Fruit fly (Drosophila melanogaster) whole organism: ENCODE results near the gene CG32713.

ENCODE experiments used
- CG8478 ChIP-seq: fragments of >200 bp; optimal IDR thresholded peaks from 2 replicates; lab custom pipeline; 2018; ENCODE audit warnings: inconsistent platforms
- Dll ChIP-seq: fragments of >200 bp; optimal IDR thresholded peaks from 2 replicates; lab custom pipeline; 2017
- EcR ChIP-seq, 2 experiments: fragments of >200 bp; optimal IDR thresholded peaks; 2 replicates each; lab custom pipeline; 2017; ENCODE audit warnings: missing biosample characterization in 2 of 2, missing genetic modification characterization in 2 of 2, missing genetic modification reagents in 2 of 2
- pan ChIP-seq: fragments of >200 bp; optimal IDR thresholded peaks from 2 replicates; lab custom pipeline; 2017
- psq ChIP-seq: fragments of >200 bp; optimal IDR thresholded peaks from 2 replicates; lab custom pipeline; 2017
- usp ChIP-seq: fragments of >200 bp; optimal IDR thresholded peaks from 2 replicates; lab custom pipeline; 2017; ENCODE audit warnings: missing biosample characterization, missing genetic modification characterization, mixed read lengths

The CG32713 gene

DNA sequence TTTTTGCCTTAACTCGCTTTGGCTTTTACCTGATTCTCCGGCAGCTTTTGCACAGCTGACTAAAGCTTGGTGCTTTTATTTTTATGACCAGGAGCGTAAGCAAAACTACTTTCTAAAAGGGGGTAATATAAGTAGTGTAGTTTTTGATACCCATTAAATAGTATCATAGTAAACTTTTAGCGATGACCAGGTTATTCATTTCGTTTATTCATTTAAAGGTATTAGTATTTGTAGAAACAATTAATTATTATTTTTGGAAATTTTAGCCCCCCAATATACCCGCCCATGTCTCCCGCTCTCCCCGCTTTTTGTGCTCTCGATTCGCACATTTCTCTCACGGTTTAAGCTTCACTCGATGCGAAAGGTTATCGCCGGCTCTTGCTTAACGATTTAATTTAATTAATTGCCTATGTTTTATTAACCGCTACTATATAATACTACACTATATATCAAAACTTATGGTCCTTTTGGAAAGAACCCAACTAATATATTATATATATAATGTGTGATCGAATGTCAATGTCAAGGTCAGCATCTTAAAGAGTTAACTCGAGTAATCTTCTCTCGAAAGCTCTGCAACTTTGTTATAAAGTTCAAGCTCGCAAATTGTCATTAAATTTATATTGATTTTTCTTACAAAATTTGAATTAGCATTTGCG is 7.1 kb upstream of the CG32713 start, which contains the start of gene Sptr:
TSS of gene Sptr (minus strand) at position 61 of the 659 bp plus-strand sequence.
- TF ChIP-seq pan (lab: Kevin White, UChicago) (no peak), EcR (GFP tag; optimal IDR thresholded peaks at IDR 0.05; lab: Kevin White, UChicago) (no peak), usp (GFP tag; lab: Kevin White, UChicago) (no peak), psq (lab: Kevin White, UChicago) (no peak), Dll (lab: Kevin White, UChicago) (no peak), CG8478 (no peak)

dm6 chrX:8461147-8461546 is 3.7 kb upstream of the CG32713 start, which contains the start of gene Es2:
TSS of gene Es2 (plus strand) at chrX:8461479.
- TF ChIP-seq pan (lab: Kevin White, UChicago) (no peak), Dll (lab: Kevin White, UChicago) (no peak), EcR (GFP tag; optimal IDR thresholded peaks at IDR 0.05; lab: Kevin White, UChicago) (no peak), CG8478 (no peak), usp (GFP tag; lab: Kevin White, UChicago) (no peak), psq (lab: Kevin White, UChicago) (no peak)

- TF ChIP-seq CG8478 (no peak), usp (GFP tag; lab: Kevin White, UChicago) (no peak), pan (lab: Kevin White, UChicago) (no peak), Dll (lab: Kevin White, UChicago) (no peak), EcR (GFP tag; optimal IDR thresholded peaks at IDR 0.05; lab: Kevin White, UChicago) (no peak), psq (lab: Kevin White, UChicago) (no peak)
These were observed 3.3 kb upstream of the CG32713 start, which contains the start of gene CG15347 for dm6 chrX:8460686-8461085. TSS of gene CG15347 (minus strand) at chrX:8460898.

DNA sequence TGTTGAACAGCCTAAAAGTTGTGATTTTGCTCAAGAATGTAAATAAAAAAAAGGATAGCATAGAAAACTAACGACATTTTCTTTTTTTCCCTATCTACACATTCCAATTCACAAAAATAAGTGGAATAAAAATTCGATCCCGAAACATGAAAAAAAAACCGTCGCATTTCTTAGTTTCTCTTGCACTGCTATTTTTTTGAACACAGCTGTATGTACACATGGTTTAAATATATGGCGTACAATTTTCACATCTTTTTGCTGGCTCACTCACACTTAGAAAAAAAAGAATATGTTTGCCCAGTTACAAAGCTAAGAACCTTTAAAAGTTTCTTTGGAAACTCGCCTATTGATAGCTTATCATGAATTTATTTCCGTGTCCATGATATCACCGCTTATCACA is 2.8 kb upstream of the CG32713 start:
- TF ChIP-seq pan (lab: Kevin White, UChicago) (no peak), psq (lab: Kevin White, UChicago) (no peak), Dll (lab: Kevin White, UChicago) (no peak), usp (GFP tag; lab: Kevin White, UChicago) (no peak), EcR (GFP tag; optimal IDR thresholded peaks at IDR 0.05; lab: Kevin White, UChicago) (no peak), CG8478 (no peak)

- no peak for TF ChIP-seq pan (lab: Kevin White, UChicago)
- TF ChIP-seq EcR (GFP tag; optimal IDR thresholded peaks at IDR 0.05; lab: Kevin White, UChicago): no peak
- TF ChIP-seq psq (lab: Kevin White, UChicago): no peak
- no peak for TF ChIP-seq usp (GFP tag; lab: Kevin White, UChicago)
These were observed 2.1 kb upstream of the CG32713 start for dm6 chrX:8459452-8460040.

- no peak for TF ChIP-seq CG8478
- no peak for TF ChIP-seq pan (lab: Kevin White, UChicago)
- no peak for TF ChIP-seq usp (GFP tag; lab: Kevin White, UChicago)
- no peak for TF ChIP-seq psq (lab: Kevin White, UChicago)
- no peak for TF ChIP-seq Dll (lab: Kevin White, UChicago)
- TF ChIP-seq EcR (GFP tag; optimal IDR thresholded peaks at IDR 0.05; lab: Kevin White, UChicago): no peak
These were observed 2.3 kb downstream of the CG32713 start, which contains the start of gene org-1 for dm6 chrX:8455019-8455555. TSS of gene org-1 (minus strand) at chrX:8455069.

dm6 chrX:8452163-8452562 is 5.3 kb downstream of the CG32713 start:
- TF ChIP-seq pan (lab: Kevin White, UChicago): no peak
- no peak for TF ChIP-seq EcR (GFP tag; optimal IDR thresholded peaks at IDR 0.05; lab: Kevin White, UChicago)
- no peak for TF ChIP-seq CG8478
- no peak for TF ChIP-seq psq (lab: Kevin White, UChicago)
- no peak for TF ChIP-seq usp (GFP tag; lab: Kevin White, UChicago)
- no peak for TF ChIP-seq Dll (lab: Kevin White, UChicago)

DNA sequence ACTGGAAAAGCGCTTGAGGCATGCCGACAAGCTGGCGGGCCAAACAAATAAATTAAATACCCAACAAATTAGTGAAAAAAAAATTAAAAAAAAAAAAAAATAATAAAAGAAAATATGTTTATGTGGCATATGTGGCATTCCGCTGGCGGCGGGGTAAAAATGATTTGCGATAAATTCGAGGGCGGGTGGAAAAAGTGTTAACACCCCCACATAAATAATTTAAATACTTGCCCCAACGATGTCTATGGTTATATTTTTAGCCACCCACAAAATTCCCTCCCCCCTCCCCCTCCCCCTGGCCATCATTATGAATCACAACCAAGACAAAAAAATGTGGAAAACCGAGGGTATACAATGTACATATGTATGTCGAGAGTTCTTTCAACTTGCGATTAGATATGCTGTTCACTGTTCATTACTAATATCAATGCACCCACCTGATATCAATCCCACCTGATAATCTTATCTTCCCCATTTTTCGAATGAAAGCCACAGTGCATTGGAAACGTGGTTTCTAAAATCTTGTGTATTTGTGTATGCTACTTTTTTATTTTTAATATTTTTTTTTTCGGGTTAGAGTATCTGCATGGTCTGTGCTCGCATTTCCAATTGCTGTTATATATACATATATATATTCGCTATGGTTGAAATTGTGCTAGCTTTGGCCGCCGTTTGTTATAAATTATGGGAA is 7.1 kb downstream of the CG32713 start:
- no peak for TF ChIP-seq pan (lab: Kevin White, UChicago)
- TF ChIP-seq usp (GFP tag; lab: Kevin White, UChicago): no peak
- TF ChIP-seq EcR (GFP tag; optimal IDR thresholded peaks at IDR 0.05; lab: Kevin White, UChicago): no peak

DNA sequence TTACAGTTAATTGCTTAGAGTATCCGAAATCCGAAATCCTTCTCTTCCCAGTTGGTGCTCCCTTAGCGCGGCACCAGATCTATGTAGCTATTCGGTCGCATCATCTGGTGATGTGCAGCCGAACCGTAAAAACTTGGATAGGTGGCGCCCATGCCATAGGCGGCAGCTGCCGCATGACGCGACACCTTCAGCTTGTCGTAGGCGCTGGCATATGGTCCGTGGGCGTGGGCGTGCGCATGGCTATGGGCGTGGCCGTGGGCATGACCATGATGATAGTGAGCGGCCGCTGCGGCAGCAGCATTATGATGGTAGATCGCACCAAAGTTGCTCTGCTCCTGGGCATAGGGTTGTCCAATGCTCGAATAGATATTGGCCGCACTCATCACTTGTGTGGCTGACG is 9.3 kb downstream of the CG32713 start:
- TF ChIP-seq pan (lab: Kevin White, UChicago): no peak
- no peak for TF ChIP-seq CG8478
- TF ChIP-seq Dll (lab: Kevin White, UChicago): no peak
- TF ChIP-seq usp (GFP tag; lab: Kevin White, UChicago): no peak
- TF ChIP-seq psq (lab: Kevin White, UChicago): no peak
- TF ChIP-seq EcR (GFP tag; optimal IDR thresholded peaks at IDR 0.05; lab: Kevin White, UChicago): no peak

DNA sequence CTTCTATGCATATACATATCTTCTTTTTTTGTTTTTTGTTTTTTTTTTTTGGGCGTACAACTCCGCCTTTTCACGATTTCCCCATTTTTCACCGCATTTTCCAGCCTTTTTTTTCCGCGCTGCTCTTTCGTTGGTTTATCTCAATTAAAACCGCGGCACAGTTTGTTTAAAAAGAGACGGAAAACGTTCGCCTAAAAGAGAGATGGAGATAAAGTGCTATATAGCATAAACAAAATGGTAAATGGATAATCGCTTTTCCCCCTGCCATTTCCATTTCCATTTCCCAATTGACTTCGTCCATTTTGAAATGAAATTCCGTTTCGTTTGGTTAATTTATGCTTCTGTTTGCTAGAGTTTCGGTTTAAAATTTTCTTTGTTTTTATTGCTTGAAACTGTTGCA is 10.3 kb downstream of the CG32713 start:
- no peak for TF ChIP-seq usp (GFP tag; lab: Kevin White, UChicago)
- no peak for TF ChIP-seq Dll (lab: Kevin White, UChicago)

DNA sequence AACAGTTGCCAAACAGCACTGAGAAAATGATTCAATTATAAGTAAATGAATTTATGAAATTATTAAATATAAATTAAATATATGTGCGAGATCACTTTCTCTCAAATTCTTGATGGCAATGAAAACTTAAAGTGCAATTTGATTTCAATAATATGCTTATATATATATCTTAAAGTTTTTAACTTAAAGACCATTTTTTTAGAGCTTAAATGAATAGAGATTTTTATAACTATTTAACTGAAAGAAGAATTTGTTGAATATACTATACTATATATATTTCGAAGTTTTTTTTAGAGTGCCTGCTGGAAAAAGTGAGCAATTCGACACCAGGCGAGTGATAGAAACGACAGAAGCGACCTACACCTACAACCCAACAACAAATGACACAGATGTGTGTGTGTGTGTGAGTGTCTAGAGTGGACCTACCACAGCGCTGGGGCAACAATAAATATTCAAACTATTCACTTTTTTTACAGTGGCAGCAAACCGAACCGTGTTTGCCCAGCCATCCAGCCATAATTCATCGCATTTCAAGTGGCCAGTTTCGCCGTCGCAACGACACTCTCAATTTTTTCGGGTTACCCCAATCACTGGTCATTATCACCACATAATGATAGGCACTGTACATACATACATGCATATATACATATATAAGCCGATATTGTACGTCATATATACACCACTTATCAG is 12.4 kb downstream of the CG32713 start:
- TF ChIP-seq pan (lab: Kevin White, UChicago): no peak
- no peak for TF ChIP-seq CG8478
- no peak for TF ChIP-seq Dll (lab: Kevin White, UChicago)
- no peak for TF ChIP-seq EcR (GFP tag; optimal IDR thresholded peaks at IDR 0.05; lab: Kevin White, UChicago)
- TF ChIP-seq usp (GFP tag; lab: Kevin White, UChicago): no peak
- TF ChIP-seq psq (lab: Kevin White, UChicago): no peak
